Comparison of ENCODE assay signal across 2 fruit fly cellular contexts in the genomic region with DNA sequence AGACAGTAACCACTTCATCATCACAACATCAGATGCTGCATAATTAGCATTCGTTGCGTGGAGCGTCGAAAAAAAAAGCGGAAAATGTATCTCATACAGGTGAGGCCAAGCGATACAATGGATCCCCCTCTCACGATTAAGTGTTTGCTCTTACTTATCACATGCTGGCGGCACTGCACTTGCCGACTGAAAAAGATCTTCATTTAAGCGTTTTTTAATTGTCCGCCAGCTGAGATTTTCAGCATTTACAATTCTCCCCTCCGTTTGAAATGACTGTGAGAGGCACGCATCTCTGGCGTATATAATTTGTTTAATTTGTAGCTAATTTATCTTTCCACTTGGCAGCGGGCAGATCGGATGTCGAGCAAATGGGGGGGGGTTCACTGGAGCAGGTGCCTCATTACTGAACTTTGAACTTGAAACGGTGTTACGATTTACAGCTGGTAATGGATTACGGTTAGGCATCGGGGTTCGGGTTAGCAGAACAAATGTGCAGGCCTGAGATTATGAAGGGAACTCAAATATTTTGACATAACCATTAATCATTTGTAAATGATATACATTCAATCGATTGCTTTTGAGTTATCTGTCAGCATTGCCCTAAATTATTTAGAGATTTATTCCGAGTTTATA.
A peak's percentile ranks its signal among the peaks of the same experiment; 100 is the strongest.
TF ChIP-seq lines count a peak whose summit lies in the region.

Gene Mzt1 (plus strand): TSS at position 583 of the 633 bp plus-strand sequence.

- no peak for TF ChIP-seq CTCF in whole organism, embryonic (GFP tag; optimal IDR thresholded peaks at IDR 0.05; lab: Kevin White, UChicago)

TF ChIP-seq in whole organism, embryonic, 481 proteins besides CTCF, POLR2A, EP300 and RAD21 (continues in another document):
- TF ChIP-seq Rx (GFP tag; IDR thresholded peaks at IDR 0.05; lab: Robert Waterston, UW) (no peak), lmd (GFP tag; IDR thresholded peaks at IDR 0.05; lab: Robert Waterston, UW) (no peak), CG2678 (tag; optimal IDR thresholded peaks at IDR 0.05; lab: Kevin White, UChicago) (no peak), NC2β (GFP tag; optimal IDR thresholded peaks at IDR 0.05; lab: Kevin White, UChicago) (no peak), CG1647 (GFP tag; optimal IDR thresholded peaks at IDR 0.05; lab: Kevin White, UChicago) (no peak), insv (GFP tag; optimal IDR thresholded peaks at IDR 0.05; lab: Kevin White, UChicago) (no peak), CG13424 (tag; optimal IDR thresholded peaks at IDR 0.05; lab: Kevin White, UChicago) (no peak), vvl (GFP tag; IDR thresholded peaks at IDR 0.05; lab: Robert Waterston, UW) (no peak), Ravus (GFP tag; IDR thresholded peaks at IDR 0.05; lab: Robert Waterston, UW) (no peak), bcd (GFP tag; optimal IDR thresholded peaks at IDR 0.05; lab: Kevin White, UChicago) (no peak), gsb-n (tag; optimal IDR thresholded peaks at IDR 0.05; lab: Kevin White, UChicago) (peak; percentile 7), ewg (GFP tag; optimal IDR thresholded peaks at IDR 0.05; lab: Kevin White, UChicago) (no peak), MBD-R2 (GFP tag; IDR thresholded peaks at IDR 0.05; lab: Robert Waterston, UW) (no peak), CG17328 (GFP tag; IDR thresholded peaks at IDR 0.05; lab: Robert Waterston, UW) (no peak), Vsx1 (GFP tag; optimal IDR thresholded peaks at IDR 0.05; lab: Kevin White, UChicago) (peak; percentile 31), Med (GFP tag; lab: Kevin White, UChicago) (peak; percentile 50), otp (GFP tag; IDR thresholded peaks at IDR 0.05; lab: Robert Waterston, UW) (no peak), Hr78 (GFP tag; optimal IDR thresholded peaks at IDR 0.05; lab: Kevin White, UChicago) (peak in 1 of 2 experiments; percentile 88), ken (GFP tag; IDR thresholded peaks at IDR 0.05; lab: Robert Waterston, UW) (no peak), schlank (tag; optimal IDR thresholded peaks at IDR 0.05; lab: Kevin White, UChicago) (no peak), bigmax (GFP tag; optimal IDR thresholded peaks at IDR 0.05; lab: Kevin White, UChicago) (no peak), amos (GFP tag; IDR thresholded peaks at IDR 0.05; lab: Robert Waterston, UW; ENCODE audit: partially characterized antibody) (no peak), gcm (GFP tag; optimal IDR thresholded peaks at IDR 0.05; lab: Kevin White, UChicago) (peak; percentile 18), CG8359 (GFP tag; optimal IDR thresholded peaks at IDR 0.05; lab: Kevin White, UChicago; ENCODE audit: borderline replicate concordance) (no peak), ro (GFP tag; IDR thresholded peaks at IDR 0.05; lab: Robert Waterston, UW) (no peak), ci (GFP tag; IDR thresholded peaks at IDR 0.05; lab: Robert Waterston, UW) (no peak), hth (optimal IDR thresholded peaks at IDR 0.05; lab: Kevin White, UChicago) (no peak), HLHmδ (GFP tag; optimal IDR thresholded peaks at IDR 0.05; lab: Kevin White, UChicago) (no peak), CoRest (tag; optimal IDR thresholded peaks at IDR 0.05; lab: Kevin White, UChicago) (no peak), Pdp1 (GFP tag; optimal IDR thresholded peaks at IDR 0.05; lab: Kevin White, UChicago) (peak in 1 of 2 experiments; percentile 5), CG8290 (GFP tag; optimal IDR thresholded peaks at IDR 0.05; lab: Kevin White, UChicago) (no peak), CG8290 (tag; optimal IDR thresholded peaks at IDR 0.05; lab: Kevin White, UChicago) (no peak), Kr (GFP tag; optimal IDR thresholded peaks at IDR 0.05; lab: Kevin White, UChicago) (no peak), sima (GFP tag; optimal IDR thresholded peaks at IDR 0.05; lab: Kevin White, UChicago) (no peak), Neu2 (GFP tag; optimal IDR thresholded peaks at IDR 0.05; lab: Kevin White, UChicago; ENCODE audit: borderline replicate concordance) (no peak), salm (tag; optimal IDR thresholded peaks at IDR 0.05; lab: Kevin White, UChicago) (no peak), Mes4 (GFP tag; optimal IDR thresholded peaks at IDR 0.05; lab: Kevin White, UChicago) (no peak), sd (tag; optimal IDR thresholded peaks at IDR 0.05; lab: Kevin White, UChicago) (peak; percentile 10), Oli (tag; optimal IDR thresholded peaks at IDR 0.05; lab: Kevin White, UChicago) (no peak), sens-2 (GFP tag; IDR thresholded peaks at IDR 0.05; lab: Robert Waterston, UW) (no peak), NFAT (GFP tag; IDR thresholded peaks at IDR 0.05; lab: Robert Waterston, UW) (no peak), trh (GFP tag; optimal IDR thresholded peaks at IDR 0.05; lab: Kevin White, UChicago) (no peak), CG30403 (GFP tag; optimal IDR thresholded peaks at IDR 0.05; lab: Kevin White, UChicago) (no peak), CG2712 (tag; optimal IDR thresholded peaks at IDR 0.05; lab: Kevin White, UChicago) (no peak)

TF ChIP-seq in whole organism, prepupa, 60 proteins besides CTCF, POLR2A, EP300 and RAD21:
- TF ChIP-seq fd59A (GFP tag; optimal IDR thresholded peaks at IDR 0.05; lab: Kevin White, UChicago) (no peak), svp (GFP tag; lab: Kevin White, UChicago) (peak; percentile 63), acj6 (GFP tag; optimal IDR thresholded peaks at IDR 0.05; lab: Kevin White, UChicago) (no peak)
